Worm (Caenorhabditis elegans) whole organism, L2 larva: Measurements from ENCODE around the gene F11D11.6.

Experiments
- zag-1 ChIP-seq: fragments of 150-350 bp; optimal IDR thresholded peaks from 2 replicates; lab custom pipeline; 2014; ENCODE audit warnings: missing biosample characterization, missing genetic modification characterization
- ztf-4 ChIP-seq: fragments of 150-350 bp; optimal IDR thresholded peaks from 2 replicates; lab custom pipeline; 2014; ENCODE audit warnings: missing biosample characterization, missing genetic modification characterization

DNA sequence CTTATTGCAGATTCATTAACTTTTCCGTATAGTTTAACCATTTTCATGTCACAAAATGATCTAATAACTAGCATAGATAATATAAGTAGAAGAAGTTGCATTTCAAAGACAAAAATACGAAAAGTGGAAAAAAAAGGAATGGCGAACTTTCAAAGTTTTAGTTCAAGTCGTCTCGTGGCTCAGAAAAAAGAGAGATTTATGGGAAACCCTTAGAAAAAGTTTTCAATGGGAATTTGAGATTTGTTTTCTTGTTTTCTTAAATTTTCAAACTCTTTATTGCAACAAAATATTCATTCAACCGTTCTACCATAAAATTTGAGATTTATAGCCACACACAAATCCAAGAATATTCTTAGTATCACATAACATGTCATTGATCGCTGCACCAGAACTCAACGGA is 10.8 kb downstream of the F11D11.6 start, which contains the start of gene clec-250:
- TF ChIP-seq zag-1 (tag; lab: Kevin White, UChicago) (no peak), ztf-4 (tag; lab: Kevin White, UChicago) (no peak)
